Fruit fly (Drosophila melanogaster) whole organism, embryonic: ENCODE measurements around the gene CG14561.

Source experiments
- Asciz ChIP-seq: fragments of 200-800 bp; sonication (Bioruptor generic); optimal IDR thresholded peaks from 2 replicates; lab custom pipeline; 2017; ENCODE audit warnings: missing biosample characterization, mild to moderate bottlenecking, missing genetic modification characterization, missing genetic modification reagents
- Blimp-1 ChIP-seq: fragments of 200-800 bp; sonication (Bioruptor generic); optimal IDR thresholded peaks from 3 replicates; lab custom pipeline; 2018; ENCODE audit warnings: missing biosample characterization, missing genetic modification characterization, mild to moderate bottlenecking, moderate library complexity, missing genetic modification reagents
- CG10267 ChIP-seq: fragments of 200-800 bp; sonication (Bioruptor generic); optimal IDR thresholded peaks from 2 replicates; lab custom pipeline; 2018; ENCODE audit warnings: missing biosample characterization, mild to moderate bottlenecking, missing genetic modification characterization, moderate library complexity
- CG10274 ChIP-seq: fragments of 200-800 bp; sonication (Bioruptor generic); optimal IDR thresholded peaks from 3 replicates; lab custom pipeline; 2017; ENCODE audit warnings: missing biosample characterization, mild to moderate bottlenecking, missing genetic modification characterization
- CG10321 ChIP-seq: fragments of 200-800 bp; sonication (Bioruptor generic); IDR thresholded peaks from 2 replicates; pipeline ENCODE4 v1.3.6; 2022; ENCODE audit warnings: missing biosample characterization, missing genetic modification characterization
- CG10366 ChIP-seq: fragments of 200-800 bp; sonication (Bioruptor generic); IDR thresholded peaks from 2 replicates; pipeline ENCODE4 v1.3.6; 2022; ENCODE audit warnings: missing biosample characterization, missing genetic modification characterization
- CG12155 ChIP-seq: fragments of 200-800 bp; sonication (Bioruptor generic); optimal IDR thresholded peaks from 3 replicates; lab custom pipeline; 2016; ENCODE audit warnings: missing biosample characterization, missing genetic modification characterization
- CG12299 ChIP-seq: fragments of 200-800 bp; sonication (Bioruptor generic); optimal IDR thresholded peaks from 2 replicates; lab custom pipeline; 2018; ENCODE audit warnings: missing biosample characterization, mild to moderate bottlenecking, missing genetic modification characterization
- CG12659 ChIP-seq: fragments of 200-800 bp; sonication (Bioruptor generic); optimal IDR thresholded peaks from 3 replicates; lab custom pipeline; 2017; ENCODE audit warnings: mild to moderate bottlenecking, missing biosample characterization, missing genetic modification reagents, missing genetic modification characterization
- CG12769 ChIP-seq: fragments of 200-800 bp; sonication (Bioruptor generic); optimal IDR thresholded peaks from 2 replicates; lab custom pipeline; 2019; ENCODE audit warnings: missing biosample characterization, mild to moderate bottlenecking, missing genetic modification characterization, moderate library complexity
- CG13624 ChIP-seq: fragments of 200-800 bp; sonication (Bioruptor generic); optimal IDR thresholded peaks from 2 replicates; lab custom pipeline; 2016; ENCODE audit warnings: missing biosample characterization, missing genetic modification characterization
- CG14050 ChIP-seq: fragments of 200-800 bp; sonication (Bioruptor generic); IDR thresholded peaks from 3 replicates; pipeline ENCODE4 v1.3.6; 2022; ENCODE audit warnings: missing biosample characterization, missing genetic modification characterization
- CG17612 ChIP-seq: fragments of 200-800 bp; sonication (Bioruptor generic); IDR thresholded peaks from 2 replicates; pipeline ENCODE4 v1.3.6; 2022; ENCODE audit warnings: missing biosample characterization, missing genetic modification characterization
- CG2120 ChIP-seq: fragments of 200-800 bp; sonication (Bioruptor generic); optimal IDR thresholded peaks from 3 replicates; lab custom pipeline; 2016; ENCODE audit warnings: missing biosample characterization, missing genetic modification characterization
- CG34376 ChIP-seq: fragments of 200-800 bp; sonication (Bioruptor generic); optimal IDR thresholded peaks from 2 replicates; lab custom pipeline; 2018; ENCODE audit warnings: missing biosample characterization, mild to moderate bottlenecking, missing genetic modification characterization
- CG4282 ChIP-seq: fragments of 200-800 bp; sonication (Bioruptor generic); optimal IDR thresholded peaks from 2 replicates; lab custom pipeline; 2016; ENCODE audit warnings: missing biosample characterization, missing genetic modification characterization
- CG4707 ChIP-seq: fragments of 200-800 bp; sonication (Bioruptor generic); optimal IDR thresholded peaks from 2 replicates; lab custom pipeline; 2018; ENCODE audit warnings: missing biosample characterization, mild to moderate bottlenecking, missing genetic modification characterization, moderate library complexity
- CG7786 ChIP-seq: fragments of 200-800 bp; sonication (Bioruptor generic); optimal IDR thresholded peaks from 2 replicates; lab custom pipeline; 2016; ENCODE audit warnings: missing biosample characterization, missing genetic modification characterization
- CG9727 ChIP-seq: fragments of 200-800 bp; sonication (Bioruptor generic); optimal IDR thresholded peaks from 3 replicates; lab custom pipeline; 2017; ENCODE audit warnings: missing biosample characterization, mild to moderate bottlenecking, missing genetic modification characterization
- CHES-1-like ChIP-seq: fragments of 200-800 bp; sonication (Bioruptor generic); optimal IDR thresholded peaks from 2 replicates; lab custom pipeline; 2016; ENCODE audit warnings: missing biosample characterization, missing genetic modification characterization
- CTCF ChIP-seq: fragments of 200-800 bp; sonication (Bioruptor generic); optimal IDR thresholded peaks from 2 replicates; lab custom pipeline; 2017; ENCODE audit warnings: missing biosample characterization, mild to moderate bottlenecking, missing genetic modification characterization, moderate library complexity
- Dref ChIP-seq: fragments of 200-800 bp; sonication (Bioruptor generic); IDR thresholded peaks from 2 replicates; pipeline ENCODE4 v1.3.6; 2022; ENCODE audit warnings: missing biosample characterization, missing genetic modification characterization
- Gug ChIP-seq: fragments of 200-800 bp; sonication (Bioruptor generic); IDR thresholded peaks from 4 replicates; pipeline ENCODE4 v1.3.6; 2022; ENCODE audit warnings: missing biosample characterization, missing genetic modification characterization
- Hr51 ChIP-seq, 2 experiments: fragments of 200-800 bp; sonication (Bioruptor generic); optimal IDR thresholded peaks; 2 replicates in 1 of 2; 3 replicates in 1 of 2; lab custom pipeline; 2016 to 2018; ENCODE audit warnings: missing biosample characterization in 2 of 2, missing genetic modification characterization in 2 of 2, mild to moderate bottlenecking in 1 of 2, moderate library complexity in 1 of 2
- Hsf ChIP-seq: fragments of 200-800 bp; sonication (Bioruptor generic); optimal IDR thresholded peaks from 3 replicates; lab custom pipeline; 2016; ENCODE audit warnings: missing biosample characterization, missing genetic modification characterization
- NC2α ChIP-seq: fragments of 200-800 bp; sonication (Bioruptor generic); optimal IDR thresholded peaks from 2 replicates; lab custom pipeline; 2016; ENCODE audit warnings: missing biosample characterization, missing genetic modification characterization
- NC2β ChIP-seq: fragments of 200-800 bp; sonication (Bioruptor generic); optimal IDR thresholded peaks from 2 replicates; lab custom pipeline; 2016; ENCODE audit warnings: missing biosample characterization, missing genetic modification characterization
- Opbp ChIP-seq: fragments of 200-800 bp; sonication (Bioruptor generic); IDR thresholded peaks from 3 replicates; pipeline ENCODE4 v1.3.6; 2022; ENCODE audit warnings: missing biosample characterization, missing genetic modification characterization; ENCODE audit not compliant: partially characterized antibody
- Ptx1 ChIP-seq: fragments of 200-800 bp; sonication (Bioruptor generic); IDR thresholded peaks from 2 replicates; pipeline ENCODE4 v1.3.6; 2022; ENCODE audit warnings: missing biosample characterization, missing genetic modification characterization
- Xrp1 ChIP-seq: fragments of 200-800 bp; sonication (Bioruptor generic); IDR thresholded peaks from 2 replicates; pipeline ENCODE4 v1.3.6; 2022; ENCODE audit warnings: missing biosample characterization, missing genetic modification characterization
- bowl ChIP-seq: fragments of 200-800 bp; sonication (Bioruptor generic); IDR thresholded peaks from 2 replicates; pipeline ENCODE4 v1.3.6; 2022; ENCODE audit warnings: missing biosample characterization, missing genetic modification characterization
- chinmo ChIP-seq: fragments of 200-800 bp; sonication (Bioruptor generic); IDR thresholded peaks from 4 replicates; pipeline ENCODE4 v1.3.6; 2022; ENCODE audit warnings: missing biosample characterization, missing genetic modification characterization; ENCODE audit not compliant: partially characterized antibody
- chn ChIP-seq: fragments of 200-800 bp; sonication (Bioruptor generic); optimal IDR thresholded peaks from 2 replicates; lab custom pipeline; 2016; ENCODE audit warnings: missing biosample characterization, missing genetic modification characterization
- corto ChIP-seq: fragments of 200-800 bp; sonication (Bioruptor generic); optimal IDR thresholded peaks from 2 replicates; lab custom pipeline; 2016; ENCODE audit warnings: missing biosample characterization, mild to moderate bottlenecking, missing genetic modification characterization, moderate library complexity
- cwo ChIP-seq: fragments of 200-800 bp; sonication (Bioruptor generic); optimal IDR thresholded peaks from 3 replicates; lab custom pipeline; 2017; ENCODE audit warnings: missing biosample characterization, missing genetic modification characterization, mild to moderate bottlenecking, moderate library complexity, missing genetic modification reagents
- dmrt11E ChIP-seq: fragments of 200-800 bp; sonication (Bioruptor generic); optimal IDR thresholded peaks from 3 replicates; lab custom pipeline; 2018; ENCODE audit warnings: missing biosample characterization, mild to moderate bottlenecking, missing genetic modification characterization, moderate library complexity
- fd102C ChIP-seq: fragments of 200-800 bp; sonication (Bioruptor generic); optimal IDR thresholded peaks from 2 replicates; lab custom pipeline; 2018; ENCODE audit warnings: missing biosample characterization, mild to moderate bottlenecking, missing genetic modification characterization, moderate library complexity
- grau ChIP-seq: fragments of 200-800 bp; optimal IDR thresholded peaks from 3 replicates; lab custom pipeline; 2019; ENCODE audit warnings: missing biosample characterization, mild to moderate bottlenecking, missing genetic modification characterization, moderate library complexity
- h ChIP-seq: fragments of >200 bp; optimal IDR thresholded peaks from 2 replicates; lab custom pipeline; 2017
- jumu ChIP-seq: fragments of 200-800 bp; sonication (Bioruptor generic); optimal IDR thresholded peaks from 3 replicates; lab custom pipeline; 2016; ENCODE audit warnings: missing biosample characterization, missing genetic modification characterization
- luna ChIP-seq: fragments of 200-800 bp; sonication (Bioruptor generic); optimal IDR thresholded peaks from 2 replicates; lab custom pipeline; 2016; ENCODE audit warnings: missing biosample characterization, missing genetic modification characterization
- peb ChIP-seq: fragments of 200-800 bp; sonication (Bioruptor generic); IDR thresholded peaks from 2 replicates; pipeline ENCODE4 v1.3.6; 2022; ENCODE audit warnings: missing biosample characterization, missing genetic modification characterization
- pros ChIP-seq: fragments of 200-800 bp; sonication (Bioruptor generic); optimal IDR thresholded peaks from 3 replicates; lab custom pipeline; 2019; ENCODE audit warnings: missing biosample characterization, mild to moderate bottlenecking, missing genetic modification characterization, moderate library complexity
- seq ChIP-seq: fragments of 200-800 bp; sonication (Bioruptor generic); IDR thresholded peaks from 2 replicates; pipeline ENCODE4 v1.3.6; 2022; ENCODE audit warnings: missing biosample characterization, missing genetic modification characterization
- sima ChIP-seq: fragments of 200-800 bp; sonication (Bioruptor generic); optimal IDR thresholded peaks from 2 replicates; lab custom pipeline; 2016; ENCODE audit warnings: missing biosample characterization, missing genetic modification characterization
- sna ChIP-seq: fragments of 200-800 bp; sonication (Bioruptor generic); IDR thresholded peaks from 2 replicates; pipeline ENCODE4 v1.3.6; 2022; ENCODE audit warnings: missing biosample characterization, missing genetic modification characterization; ENCODE audit not compliant: partially characterized antibody
- sug ChIP-seq: fragments of 200-800 bp; optimal IDR thresholded peaks from 2 replicates; lab custom pipeline; 2019; ENCODE audit warnings: missing biosample characterization, mild to moderate bottlenecking, missing genetic modification characterization, moderate library complexity
- tna ChIP-seq: fragments of 200-800 bp; sonication (Bioruptor generic); IDR thresholded peaks from 2 replicates; pipeline ENCODE4 v1.3.6; 2022; ENCODE audit warnings: missing biosample characterization, missing genetic modification characterization; ENCODE audit not compliant: partially characterized antibody
- trem ChIP-seq: fragments of 200-800 bp; optimal IDR thresholded peaks from 3 replicates; lab custom pipeline; 2019; ENCODE audit warnings: missing biosample characterization, mild to moderate bottlenecking, missing genetic modification characterization, moderate library complexity
- twi ChIP-seq: fragments of 200-800 bp; optimal IDR thresholded peaks from 2 replicates; lab custom pipeline; 2019; ENCODE audit warnings: missing biosample characterization, mild to moderate bottlenecking, missing genetic modification characterization, moderate library complexity
- vnd ChIP-seq: fragments of 200-800 bp; sonication (Bioruptor generic); IDR thresholded peaks from 3 replicates; pipeline ENCODE4 v1.3.6; 2022; ENCODE audit warnings: missing biosample characterization, missing genetic modification characterization; ENCODE audit not compliant: partially characterized antibody

The CG14561 gene

dm6 chr3L:22078063-22078462 lies 12.4 kb downstream of the CG14561 start (continued):
- TF ChIP-seq CG10366 (GFP tag; lab: Robert Waterston, UW) (peak; percentile 62), Gug (GFP tag; lab: Robert Waterston, UW) (peak; percentile 38; the same call in 1 of the 4 replicates), CG10274 (GFP tag; lab: Kevin White, UChicago) (no peak), grau (tag; lab: Kevin White, UChicago) (peak; percentile 66), sna (GFP tag; lab: Robert Waterston, UW) (peak; percentile 85), Ptx1 (peak; percentile 60), cwo (GFP tag; lab: Kevin White, UChicago) (peak; percentile 14), CG10267 (tag; lab: Kevin White, UChicago) (peak; percentile 59), CG4282 (GFP tag; lab: Kevin White, UChicago) (peak; percentile 4), CG12769 (peak; percentile 53), CG17612 (GFP tag; lab: Robert Waterston, UW) (0 out of 2 replicates have a peak, but pooled peaks have one; percentile 52), Asciz (GFP tag; lab: Kevin White, UChicago) (peak; percentile 31), h (lab: Kevin White, UChicago) (no peak), CG12299 (no peak), NC2β (peak; percentile 43), corto (no peak), NC2α (GFP tag; lab: Kevin White, UChicago) (peak; percentile 2), CG7786 (GFP tag; lab: Kevin White, UChicago) (peak; percentile 44), CG34376 (GFP tag; lab: Kevin White, UChicago) (no peak), CHES-1-like (peak; percentile 45), CG13624 (GFP tag; lab: Kevin White, UChicago) (peak; percentile 46), dmrt11E (tag; lab: Kevin White, UChicago) (peak; percentile 66), trem (peak; percentile 42), CG9727 (GFP tag; lab: Kevin White, UChicago) (peak; percentile 67), Dref (GFP tag; lab: Robert Waterston, UW) (no peak), tna (peak; percentile 7; the same call in 1 of the 2 replicates), CTCF (GFP tag; lab: Kevin White, UChicago) (no peak), twi (tag; lab: Kevin White, UChicago) (peak; percentile 14), CG12155 (GFP tag; lab: Kevin White, UChicago) (peak; percentile 43), Hr51 (GFP tag; optimal IDR thresholded peaks at IDR 0.05; lab: Kevin White, UChicago) (peak; percentile 22 to 48), luna (no peak), bowl (no peak), chinmo (GFP tag; lab: Robert Waterston, UW) (no peak), pros (GFP tag; lab: Kevin White, UChicago) (no peak), fd102C (no peak), CG12659 (GFP tag; lab: Kevin White, UChicago) (peak; percentile 5), sug (tag; lab: Kevin White, UChicago) (peak; percentile 16), CG14050 (GFP tag; lab: Robert Waterston, UW) (peak; percentile 26; the same call in 1 of the 3 replicates), CG2120 (GFP tag; lab: Kevin White, UChicago) (peak; percentile 71), peb (GFP tag; lab: Robert Waterston, UW) (no peak), Blimp-1 (GFP tag; lab: Kevin White, UChicago) (peak; percentile 53), Opbp (peak; percentile 73), chn (GFP tag; lab: Kevin White, UChicago) (peak; percentile 60), Xrp1 (GFP tag; lab: Robert Waterston, UW) (peak; percentile 75), vnd (GFP tag; lab: Robert Waterston, UW) (peak; percentile 69), seq (GFP tag; lab: Robert Waterston, UW) (0 out of 2 replicates have a peak, but pooled peaks have one; percentile 19), jumu (GFP tag; lab: Kevin White, UChicago) (peak; percentile 42), CG4707 (GFP tag; lab: Kevin White, UChicago) (no peak), CG10321 (GFP tag; lab: Robert Waterston, UW) (no peak), Hsf (GFP tag; lab: Kevin White, UChicago) (peak; percentile 63), sima (no peak)
